Fruit fly (Drosophila melanogaster): ENCODE measurements around the gene CG13919.
A peak's percentile ranks its signal among the peaks of the same experiment; 100 is the strongest.

The CG13919 gene

dm6 chr3L:1602064-1602832, 43.0 kb upstream of the CG13919 start, which contains the start of gene CG12104 (continued):
- TF ChIP-seq CG32532 (GFP tag; IDR thresholded peaks at IDR 0.05): peak; percentile 33; the same call in 1 of the 2 replicates
- no peak for TF ChIP-seq mam (GFP tag; optimal IDR thresholded peaks at IDR 0.05)
- no peak for TF ChIP-seq CG15696 (tag; optimal IDR thresholded peaks at IDR 0.05)
- TF ChIP-seq insv (GFP tag; optimal IDR thresholded peaks at IDR 0.05): no peak
- no peak for TF ChIP-seq HLH4C (GFP tag; IDR thresholded peaks at IDR 0.05; ENCODE audit: partially characterized antibody)
- TF ChIP-seq Ets65A (GFP tag): peak; percentile 86
- TF ChIP-seq abd-A (tag; optimal IDR thresholded peaks at IDR 0.05): no peak
- peak; percentile 68; the same call in 1 of the 3 replicates for TF ChIP-seq CG2199 (GFP tag; IDR thresholded peaks at IDR 0.05)
- no peak for TF ChIP-seq CG6654 (GFP tag; optimal IDR thresholded peaks at IDR 0.05)
- no peak for TF ChIP-seq caup (GFP tag; optimal IDR thresholded peaks at IDR 0.05; ENCODE audit: severe bottlenecking)
- TF ChIP-seq crc (GFP tag; optimal IDR thresholded peaks at IDR 0.05): no peak
- no peak for TF ChIP-seq CG8290 (GFP tag; optimal IDR thresholded peaks at IDR 0.05)
- TF ChIP-seq CG8290 (tag; optimal IDR thresholded peaks at IDR 0.05): peak in 1 of 2 experiments; percentile 13
- peak; percentile 11 for TF ChIP-seq nerfin-1 (tag; optimal IDR thresholded peaks at IDR 0.05)
- TF ChIP-seq PHDP (tag; optimal IDR thresholded peaks at IDR 0.05): peak; percentile 14
- TF ChIP-seq oc (tag; optimal IDR thresholded peaks at IDR 0.05): no peak
- TF ChIP-seq ro (GFP tag; IDR thresholded peaks at IDR 0.05): no peak
- TF ChIP-seq ERR (GFP tag; optimal IDR thresholded peaks at IDR 0.05): no peak
- TF ChIP-seq CG12659 (GFP tag; optimal IDR thresholded peaks at IDR 0.05): peak; percentile 47
- no peak for TF ChIP-seq al (GFP tag; IDR thresholded peaks at IDR 0.05)
- peak; percentile 10 for TF ChIP-seq CG2120 (GFP tag; optimal IDR thresholded peaks at IDR 0.05)
- no peak for TF ChIP-seq lbe (GFP tag; optimal IDR thresholded peaks at IDR 0.05)
- TF ChIP-seq sna (GFP tag; IDR thresholded peaks at IDR 0.05; ENCODE audit: partially characterized antibody): peak; percentile 35; the same call in 1 of the 2 replicates
- no peak for TF ChIP-seq CG4730 (GFP tag; IDR thresholded peaks at IDR 0.05)
- no peak for TF ChIP-seq Antp (GFP tag; optimal IDR thresholded peaks at IDR 0.05)
- no peak for TF ChIP-seq MTF-1 (GFP tag; optimal IDR thresholded peaks at IDR 0.05; ENCODE audit: borderline replicate concordance)
- no peak for TF ChIP-seq CG3726 (GFP tag; IDR thresholded peaks at IDR 0.05)
- no peak for TF ChIP-seq Hsf (GFP tag; optimal IDR thresholded peaks at IDR 0.05)
- no peak for TF ChIP-seq tll (GFP tag; optimal IDR thresholded peaks at IDR 0.05)
- peak; percentile 35; the same call in 1 of the 2 replicates for TF ChIP-seq E2f2 (GFP tag; IDR thresholded peaks at IDR 0.05)
- TF ChIP-seq Side (GFP tag; optimal IDR thresholded peaks at IDR 0.05): no peak
- TF ChIP-seq Nf-YB (GFP tag; optimal IDR thresholded peaks at IDR 0.05): no peak
- peak; percentile 18 for TF ChIP-seq run (tag; optimal IDR thresholded peaks at IDR 0.05)
- TF ChIP-seq vnd (GFP tag; IDR thresholded peaks at IDR 0.05; ENCODE audit: partially characterized antibody): no peak
- no peak for TF ChIP-seq CG18011 (GFP tag; optimal IDR thresholded peaks at IDR 0.05)
- TF ChIP-seq NC2α (GFP tag; optimal IDR thresholded peaks at IDR 0.05): no peak
- TF ChIP-seq dmrt11E (tag; optimal IDR thresholded peaks at IDR 0.05): no peak
- TF ChIP-seq Opbp (GFP tag; IDR thresholded peaks at IDR 0.05; ENCODE audit: partially characterized antibody): no peak
- TF ChIP-seq CG9609 (GFP tag; optimal IDR thresholded peaks at IDR 0.05): no peak
- no peak for TF ChIP-seq nau (GFP tag; optimal IDR thresholded peaks at IDR 0.05)
- no peak for TF ChIP-seq Eip74EF (GFP tag; optimal IDR thresholded peaks at IDR 0.05)
- peak; percentile 37; the same call in 1 of the 2 replicates for TF ChIP-seq vvl (GFP tag; IDR thresholded peaks at IDR 0.05)
- TF ChIP-seq ac (GFP tag; optimal IDR thresholded peaks at IDR 0.05): no peak
- TF ChIP-seq CG13287 (GFP tag; IDR thresholded peaks at IDR 0.05; ENCODE audit: partially characterized antibody): 0 out of 2 replicates have a peak, but pooled peaks have one; percentile 20
- no peak for TF ChIP-seq chn (GFP tag; optimal IDR thresholded peaks at IDR 0.05)
- no peak for TF ChIP-seq CG3995 (GFP tag; optimal IDR thresholded peaks at IDR 0.05)
- TF ChIP-seq CG3163 (GFP tag; optimal IDR thresholded peaks at IDR 0.05): no peak
- no peak for TF ChIP-seq CG9215 (GFP tag; IDR thresholded peaks at IDR 0.05)
- TF ChIP-seq hth (optimal IDR thresholded peaks at IDR 0.05): no peak
